Fruit fly (Drosophila melanogaster): ENCODE data around the gene CG45122.

dm6 chr3R:13032323-13032722, 11.6 kb upstream of the CG45122 start, which contains the start of gene ry:
- TF ChIP-seq ey (GFP tag; optimal IDR thresholded peaks at IDR 0.05) (no peak), Jra (GFP tag; optimal IDR thresholded peaks at IDR 0.05) (no peak), foxo (GFP tag; optimal IDR thresholded peaks at IDR 0.05) (no peak), Abd-B (GFP tag; optimal IDR thresholded peaks at IDR 0.05) (no peak)

All from whole organism, wandering third instar larva.